Worm (Caenorhabditis elegans) whole organism, young adult: ENCODE data around the gene srbc-43.

ENCODE experiments used
- Y95B8A.8 ChIP-seq: fragments of 200-800 bp; sonication (Bioruptor generic); IDR thresholded peaks from 2 replicates; pipeline ENCODE4 v1.3.6; 2022; ENCODE audit warnings: missing genetic modification reagents, missing genetic modification characterization, missing compliant biosample characterization
- ceh-27 ChIP-seq: fragments of 200-800 bp; sonication (Bioruptor generic); optimal IDR thresholded peaks from 2 replicates; lab custom pipeline; 2018; ENCODE audit warnings: mild to moderate bottlenecking, missing genetic modification characterization, moderate library complexity, missing compliant biosample characterization
- ceh-58 ChIP-seq: fragments of 200-800 bp; sonication (Bioruptor generic); IDR thresholded peaks from 2 replicates; pipeline ENCODE4 v1.3.6; 2022; ENCODE audit warnings: missing genetic modification characterization, missing compliant biosample characterization
- efl-1 ChIP-seq: fragments of 150-350 bp; optimal IDR thresholded peaks from 2 replicates; lab custom pipeline; 2014; ENCODE audit warnings: missing biosample characterization, missing genetic modification reagents, missing genetic modification characterization
- hmg-1.2 ChIP-seq: fragments of 200-800 bp; sonication (Bioruptor generic); IDR thresholded peaks from 2 replicates; pipeline ENCODE4 v1.3.6; 2022; ENCODE audit warnings: missing genetic modification reagents, missing genetic modification characterization, missing compliant biosample characterization
- lin-26 ChIP-seq: fragments of 200-800 bp; sonication (Bioruptor generic); IDR thresholded peaks from 2 replicates; pipeline ENCODE4 v1.3.6; 2022; ENCODE audit warnings: missing genetic modification reagents, missing genetic modification characterization, missing compliant biosample characterization
- lin-54 ChIP-seq: fragments of 200-800 bp; sonication (Bioruptor generic); optimal IDR thresholded peaks from 2 replicates; lab custom pipeline; 2018; ENCODE audit warnings: mild to moderate bottlenecking, missing genetic modification characterization, missing compliant biosample characterization
- madf-6 ChIP-seq: fragments of 200-800 bp; sonication (Bioruptor generic); IDR thresholded peaks from 2 replicates; pipeline ENCODE4 v1.3.6; 2022; ENCODE audit warnings: missing genetic modification reagents, missing genetic modification characterization, missing compliant biosample characterization
- madf-8 ChIP-seq: fragments of 200-800 bp; sonication (Bioruptor generic); conservative IDR thresholded peaks from 2 replicates; pipeline ENCODE4 v1.3.6; 2022; ENCODE audit warnings: missing genetic modification reagents, missing genetic modification characterization, missing compliant biosample characterization
- nfya-1 ChIP-seq: sonication (generic microtip); optimal IDR thresholded peaks from 2 replicates; lab custom pipeline; 2017; ENCODE audit warnings: antibody characterized with exemption, missing compliant biosample characterization, missing genetic modification characterization, borderline replicate concordance; ENCODE audit not compliant: insufficient read depth
- rcor-1 ChIP-seq: fragments of 200-800 bp; sonication (Bioruptor generic); IDR thresholded peaks from 2 replicates; pipeline ENCODE4 v1.3.6; 2022; ENCODE audit warnings: missing genetic modification reagents, missing genetic modification characterization, missing compliant biosample characterization
- snpc-4 ChIP-seq, 5 experiments: fragments of 150-350 bp in 1 of 5; sonication (generic microtip) in 4 of 5; optimal IDR thresholded peaks; 2 replicates each; lab custom pipeline; 2014 to 2018; ENCODE audit warnings: missing genetic modification characterization in 5 of 5, missing biosample characterization in 3 of 5, antibody characterized with exemption in 2 of 5, mild to moderate bottlenecking in 2 of 5, missing compliant biosample characterization in 2 of 5, missing genotype in 2 of 5, moderate library complexity in 2 of 5, missing genetic modification reagents in 1 of 5
- xnd-1 ChIP-seq: sonication (generic microtip); optimal IDR thresholded peaks from 2 replicates; lab custom pipeline; 2016; ENCODE audit warnings: missing genotype, missing genetic modification reagents, missing genetic modification characterization, missing compliant biosample characterization

- no peak for TF ChIP-seq rcor-1 (GFP tag; lab: Robert Waterston, UW)
- no peak for TF ChIP-seq madf-8 (GFP tag; lab: Robert Waterston, UW)
- no peak for TF ChIP-seq efl-1
- TF ChIP-seq ceh-27 (GFP tag; lab: Kevin White, UChicago), result no peak
- TF ChIP-seq madf-6 (GFP tag; lab: Robert Waterston, UW), result no peak
- no peak for TF ChIP-seq hmg-1.2 (GFP tag; lab: Robert Waterston, UW)
- TF ChIP-seq nfya-1 (tag; lab: Kevin White, UChicago), result no peak
- no peak for TF ChIP-seq ceh-58
- no peak for TF ChIP-seq Y95B8A.8
- no peak for TF ChIP-seq snpc-4 (GFP tag; optimal IDR thresholded peaks at IDR 0.05; lab: Kevin White, UChicago)
- no peak for TF ChIP-seq snpc-4 (tag; optimal IDR thresholded peaks at IDR 0.05; lab: Kevin White, UChicago)
- no peak for TF ChIP-seq lin-54 (GFP tag; lab: Kevin White, UChicago)
- TF ChIP-seq xnd-1 (tag; lab: Kevin White, UChicago), result no peak
- no peak for TF ChIP-seq lin-26 (GFP tag; lab: Robert Waterston, UW)
Observed at ce11 chrV:12773852-12774251, 16.5 kb downstream of the srbc-43 start.
